Worm (Caenorhabditis elegans): Measurements from ENCODE around the gene C16A3.5.

C16A3.5 gene

DNA sequence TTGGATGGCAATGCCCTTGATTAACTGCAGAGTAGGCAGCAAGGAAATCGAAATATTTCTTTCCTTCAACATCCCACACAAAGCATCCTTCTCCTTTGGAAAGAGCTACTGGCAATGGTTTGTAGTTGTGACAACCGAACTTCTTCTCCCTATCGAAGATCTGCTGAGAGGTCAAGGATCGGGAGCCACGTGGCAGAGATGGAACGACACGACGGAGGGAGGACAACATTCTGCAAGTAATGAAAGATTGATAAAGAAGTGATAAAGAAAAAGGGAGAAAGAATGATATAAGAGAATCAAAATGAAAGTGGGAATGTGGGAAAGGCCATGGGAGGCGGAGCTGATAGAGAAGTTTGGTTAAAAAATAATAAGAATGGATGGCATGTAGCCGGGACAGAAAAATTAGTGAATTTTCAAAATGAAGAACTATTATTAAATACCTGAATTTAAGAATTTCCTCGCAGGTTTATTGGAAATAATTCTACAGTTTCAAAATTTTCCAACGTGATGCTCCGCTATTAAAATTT lies 15.2 kb downstream of the C16A3.5 start, which contains the start of gene oatr-1:
oatr-1 (minus strand) TSS at position 477 of the 527 bp plus-strand sequence.
- TF ChIP-seq ama-1 (optimal IDR thresholded peaks at IDR 0.05): no peak
- TF ChIP-seq hlh-13 (GFP tag; optimal IDR thresholded peaks at IDR 0.05): no peak
- TF ChIP-seq lin-11 (tag; optimal IDR thresholded peaks at IDR 0.05): no peak
- TF ChIP-seq odd-2 (tag; optimal IDR thresholded peaks at IDR 0.05): no peak
- TF ChIP-seq nhr-232 (tag; optimal IDR thresholded peaks at IDR 0.05): no peak
- no peak for TF ChIP-seq ceh-22 (tag; optimal IDR thresholded peaks at IDR 0.05)
- no peak for TF ChIP-seq ceh-48 (tag; optimal IDR thresholded peaks at IDR 0.05)
- no peak for TF ChIP-seq zip-5 (tag; optimal IDR thresholded peaks at IDR 0.05)
- no peak for TF ChIP-seq ref-2 (tag; optimal IDR thresholded peaks at IDR 0.05)
- no peak for TF ChIP-seq pax-1 (tag; optimal IDR thresholded peaks at IDR 0.05)
- TF ChIP-seq pag-3 (tag; optimal IDR thresholded peaks at IDR 0.05; ENCODE audit: borderline replicate concordance): no peak

DNA sequence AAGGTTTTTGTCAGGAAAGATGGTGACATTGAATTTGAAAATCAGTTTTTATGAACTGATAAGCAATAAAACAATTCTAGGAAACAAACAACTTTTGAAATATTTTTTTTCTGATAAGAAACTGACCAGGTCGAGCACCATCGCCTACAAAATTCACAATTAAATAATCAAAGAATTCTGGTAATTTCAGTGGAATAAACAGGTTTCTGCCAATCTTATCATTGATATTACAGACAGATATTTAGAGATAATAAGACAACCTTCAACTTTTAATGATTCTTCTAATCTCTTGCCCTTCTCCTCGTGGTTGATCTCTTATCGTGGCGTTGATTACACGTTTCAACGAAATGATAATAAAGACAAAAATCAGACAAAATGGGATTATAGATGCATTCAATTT lies 15.8 kb downstream of the C16A3.5 start:
- peak; percentile 91 for TF ChIP-seq elt-2 (tag; optimal IDR thresholded peaks at IDR 0.05)
- TF ChIP-seq hlh-13 (GFP tag; optimal IDR thresholded peaks at IDR 0.05): no peak
- TF ChIP-seq hlh-8 (tag; optimal IDR thresholded peaks at IDR 0.05): no peak
- no peak for TF ChIP-seq pag-3 (tag; optimal IDR thresholded peaks at IDR 0.05; ENCODE audit: borderline replicate concordance)
- TF ChIP-seq ets-4 (tag; optimal IDR thresholded peaks at IDR 0.05): no peak

DNA sequence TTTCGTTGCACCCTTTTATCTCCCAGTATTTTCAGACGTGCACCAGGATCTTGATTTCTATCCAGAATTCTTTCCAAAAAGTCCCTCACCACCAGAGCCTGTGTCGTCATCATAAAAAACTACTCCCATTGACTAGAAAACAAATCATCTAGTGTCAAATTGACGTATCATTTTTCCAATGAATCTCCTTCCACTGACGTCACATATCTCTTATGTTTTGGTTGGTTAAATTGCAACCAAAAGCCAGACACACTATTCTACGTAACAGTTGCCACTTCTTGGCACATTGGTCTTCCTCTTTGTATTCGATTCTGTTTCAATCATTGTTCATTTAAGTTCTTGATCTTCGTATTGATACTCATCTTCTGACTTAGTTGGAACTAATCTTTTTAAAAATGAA lies 17.6 kb downstream of the C16A3.5 start:
- no peak for TF ChIP-seq madf-2 (tag; optimal IDR thresholded peaks at IDR 0.05)
- TF ChIP-seq F13H6.1 (tag; optimal IDR thresholded peaks at IDR 0.05): no peak
- no peak for TF ChIP-seq ceh-19 (GFP tag; optimal IDR thresholded peaks at IDR 0.05)
- TF ChIP-seq unc-42 (tag; optimal IDR thresholded peaks at IDR 0.05): no peak
- TF ChIP-seq pha-2 (tag; optimal IDR thresholded peaks at IDR 0.05): no peak
- TF ChIP-seq rnt-1 (tag; optimal IDR thresholded peaks at IDR 0.05): no peak
- TF ChIP-seq ceh-24 (tag; optimal IDR thresholded peaks at IDR 0.05): no peak
- no peak for TF ChIP-seq fkh-6 (tag; optimal IDR thresholded peaks at IDR 0.05)
- TF ChIP-seq hlh-8 (tag; optimal IDR thresholded peaks at IDR 0.05): no peak
- no peak for TF ChIP-seq lin-11 (tag; optimal IDR thresholded peaks at IDR 0.05)
- TF ChIP-seq nhr-11 (tag; optimal IDR thresholded peaks at IDR 0.05): no peak
- TF ChIP-seq K02D7.2 (tag; optimal IDR thresholded peaks at IDR 0.05): no peak
- no peak for TF ChIP-seq K09A11.1 (tag; optimal IDR thresholded peaks at IDR 0.05; ENCODE audit: insufficient read depth)
- TF ChIP-seq eyg-1 (tag; optimal IDR thresholded peaks at IDR 0.05): no peak

DNA sequence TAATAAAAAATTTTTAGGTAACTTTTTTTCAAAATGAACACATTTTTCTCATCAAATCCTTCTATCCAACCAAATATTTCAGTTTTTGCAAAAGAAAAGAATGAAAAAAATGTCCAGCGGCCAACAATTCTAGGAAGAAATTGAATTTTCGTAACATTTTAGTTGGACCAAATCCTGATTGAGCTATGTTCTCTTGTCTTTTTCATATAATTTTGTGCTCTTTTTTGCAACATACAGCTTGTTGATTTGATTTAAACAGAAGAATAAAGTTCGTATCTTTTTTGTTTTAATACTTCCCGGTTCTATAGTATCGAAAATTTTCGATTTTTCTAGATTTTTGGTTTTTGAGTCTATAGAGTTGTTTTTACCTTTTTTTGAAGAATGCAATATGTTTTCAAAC lies 18.9 kb downstream of the C16A3.5 start:
- TF ChIP-seq F13H6.1 (tag; optimal IDR thresholded peaks at IDR 0.05) (no peak), unc-55 (GFP tag; optimal IDR thresholded peaks at IDR 0.05) (no peak), pqm-1 (tag; optimal IDR thresholded peaks at IDR 0.05) (no peak), hlh-30 (tag; optimal IDR thresholded peaks at IDR 0.05; ENCODE audit: insufficient read depth) (no peak)

DNA sequence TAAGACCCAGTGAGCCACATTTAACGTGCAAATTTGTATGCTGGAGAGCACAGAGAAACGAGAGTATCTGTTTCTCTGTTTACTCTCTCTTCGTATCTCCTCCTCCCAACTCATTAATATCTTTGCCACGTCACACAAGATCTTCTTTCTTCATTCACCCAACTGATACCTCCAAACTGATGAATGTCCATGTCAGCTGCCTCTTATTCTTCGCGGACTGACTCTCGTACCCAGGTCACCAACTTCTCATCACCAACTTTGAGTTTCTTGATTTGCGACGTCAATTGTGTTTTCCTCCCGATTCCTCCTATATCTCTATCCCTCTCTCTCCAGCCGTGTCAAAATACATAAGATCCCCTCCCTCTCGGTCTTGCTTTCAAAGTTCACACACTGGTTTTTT lies 21.8 kb downstream of the C16A3.5 start:
- peak; percentile 89 for TF ChIP-seq unc-55 (GFP tag; optimal IDR thresholded peaks at IDR 0.05)
- no peak for TF ChIP-seq dve-1 (tag; optimal IDR thresholded peaks at IDR 0.05)
- TF ChIP-seq lim-6 (tag; optimal IDR thresholded peaks at IDR 0.05): no peak
- TF ChIP-seq nfya-1 (tag; optimal IDR thresholded peaks at IDR 0.05): peak; percentile 15
- TF ChIP-seq ceh-18 (tag; optimal IDR thresholded peaks at IDR 0.05): peak; percentile 76
- TF ChIP-seq ceh-48 (tag; optimal IDR thresholded peaks at IDR 0.05): no peak
- TF ChIP-seq nhr-232 (tag; optimal IDR thresholded peaks at IDR 0.05): no peak
- no peak for TF ChIP-seq pha-4 (tag; optimal IDR thresholded peaks at IDR 0.05)
- TF ChIP-seq rnt-1 (tag; optimal IDR thresholded peaks at IDR 0.05): peak; percentile 57
- peak; percentile 23 for TF ChIP-seq tbx-2 (tag; optimal IDR thresholded peaks at IDR 0.05)
- no peak for TF ChIP-seq pat-9 (tag; optimal IDR thresholded peaks at IDR 0.05)
- TF ChIP-seq odd-2 (tag; optimal IDR thresholded peaks at IDR 0.05): no peak
- TF ChIP-seq unc-42 (tag; optimal IDR thresholded peaks at IDR 0.05): no peak
- TF ChIP-seq tbx-7 (tag; optimal IDR thresholded peaks at IDR 0.05): no peak

All from whole organism, late embryonic.